Worm (Caenorhabditis elegans): ENCODE results near the gene tmed-13.

DNA sequence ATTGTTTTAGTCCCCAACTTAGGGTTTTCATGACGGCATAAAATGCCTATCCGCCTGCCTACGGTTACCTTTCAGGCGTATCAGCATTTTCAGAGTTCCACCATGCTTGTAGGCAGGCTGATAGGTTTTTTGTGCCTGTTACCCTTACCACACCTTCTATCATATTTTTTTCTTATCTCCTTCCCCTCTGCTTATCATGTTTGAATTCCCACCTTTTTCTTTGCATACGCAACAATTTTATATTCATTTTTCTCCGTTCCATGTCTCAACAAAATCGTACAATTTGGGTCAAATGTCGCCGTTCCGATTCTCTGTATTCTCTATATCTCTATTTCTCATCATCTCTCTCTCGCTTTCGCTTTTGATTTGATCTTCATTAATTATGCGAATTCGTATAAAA lies 48.4 kb upstream of the tmed-13 start, which contains the start of gene C01G5.9:
- TF ChIP-seq elt-1 (tag; optimal IDR thresholded peaks at IDR 0.05; ENCODE audit: borderline replicate concordance, insufficient read depth) (no peak), nhr-28 (tag; optimal IDR thresholded peaks at IDR 0.05) (no peak), hlh-1 (tag; optimal IDR thresholded peaks at IDR 0.05) (no peak), unc-62 (GFP tag; optimal IDR thresholded peaks at IDR 0.05) (no peak)

Data from whole organism, mixed stage, embryonic.